Worm (Caenorhabditis elegans): ENCODE data around the gene rbd-1.

ce11 chrIV:12743680-12744079 is 18.9 kb downstream of the rbd-1 start:
- TF ChIP-seq ama-1 (optimal IDR thresholded peaks at IDR 0.05): no peak
- TF ChIP-seq dmd-4 (tag; optimal IDR thresholded peaks at IDR 0.05; ENCODE audit: borderline replicate concordance): no peak
- no peak for TF ChIP-seq madf-2 (tag; optimal IDR thresholded peaks at IDR 0.05)
- TF ChIP-seq fax-1 (tag; optimal IDR thresholded peaks at IDR 0.05): no peak

Data from whole organism, late embryonic.